Worm (Caenorhabditis elegans): Measurements from ENCODE around the gene H38K22.9.

H38K22.9 gene

DNA sequence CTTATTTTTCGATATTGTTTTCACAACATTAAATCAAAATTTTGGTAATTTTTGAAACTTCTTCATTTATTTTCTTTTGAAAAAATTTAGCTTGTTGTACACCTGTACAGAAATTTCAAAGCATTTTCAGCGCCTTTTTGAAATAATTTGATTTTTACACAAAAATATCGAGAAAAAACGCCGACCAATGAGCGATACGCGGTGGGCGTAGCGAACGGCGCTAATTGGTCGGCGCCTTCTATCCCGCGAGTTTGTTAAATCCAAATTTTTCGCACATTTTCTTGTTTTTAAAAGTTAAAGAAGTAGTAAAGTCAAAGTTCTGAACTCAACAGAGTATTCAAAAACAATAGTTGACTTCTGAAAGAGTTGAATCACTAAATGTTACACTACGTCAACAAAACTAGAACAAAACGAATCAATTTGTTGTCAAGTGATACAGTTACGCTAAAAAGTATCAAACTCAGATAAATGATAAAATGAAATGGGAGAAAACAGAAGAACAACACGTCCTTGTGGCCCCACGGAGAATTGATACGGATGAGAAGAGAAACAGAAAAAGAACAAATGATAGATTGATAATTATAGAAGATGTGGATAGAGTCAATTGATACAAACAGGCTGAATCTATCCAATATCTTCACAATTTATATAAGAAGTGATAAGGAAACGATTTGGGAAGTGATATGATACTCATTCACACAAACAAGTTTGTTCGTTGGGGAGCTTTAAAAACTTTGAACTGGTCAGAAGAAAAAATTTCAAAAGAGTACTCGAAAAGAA, 4.4 kb downstream of the H38K22.9 start:
- TF ChIP-seq zag-1 (tag; optimal IDR thresholded peaks at IDR 0.05) (no peak), pha-4 (tag; optimal IDR thresholded peaks at IDR 0.05) (no peak), jun-1 (tag; optimal IDR thresholded peaks at IDR 0.05) (no peak), elt-3 (tag; optimal IDR thresholded peaks at IDR 0.05) (peak in 2 of 3 experiments; percentile 13 to 98), nhr-23 (tag; optimal IDR thresholded peaks at IDR 0.05) (peak; percentile 77), nhr-77 (tag; optimal IDR thresholded peaks at IDR 0.05) (no peak), egl-5 (tag; optimal IDR thresholded peaks at IDR 0.05) (no peak), ztf-4 (tag; optimal IDR thresholded peaks at IDR 0.05) (no peak), R02D3.7 (tag; optimal IDR thresholded peaks at IDR 0.05) (no peak), mml-1 (tag; optimal IDR thresholded peaks at IDR 0.05) (no peak), unc-62 (GFP tag; optimal IDR thresholded peaks at IDR 0.05) (no peak), elt-2 (tag; optimal IDR thresholded peaks at IDR 0.05) (no peak), ceh-28 (tag; optimal IDR thresholded peaks at IDR 0.05) (no peak), lin-39 (tag; optimal IDR thresholded peaks at IDR 0.05) (no peak), lsy-12 (tag; optimal IDR thresholded peaks at IDR 0.05) (no peak), nfya-1 (tag; optimal IDR thresholded peaks at IDR 0.05; ENCODE audit: insufficient read depth) (peak; percentile 90), nhr-237 (tag; optimal IDR thresholded peaks at IDR 0.05) (no peak), lin-15B (tag; optimal IDR thresholded peaks at IDR 0.05) (no peak), unc-39 (tag; optimal IDR thresholded peaks at IDR 0.05) (no peak), ceh-82 (tag; optimal IDR thresholded peaks at IDR 0.05) (no peak), nhr-12 (tag; optimal IDR thresholded peaks at IDR 0.05) (no peak), ama-1 (optimal IDR thresholded peaks at IDR 0.05) (no peak), ztf-11 (tag; optimal IDR thresholded peaks at IDR 0.05) (no peak), fkh-2 (tag; optimal IDR thresholded peaks at IDR 0.05) (no peak), nhr-43 (tag; optimal IDR thresholded peaks at IDR 0.05; ENCODE audit: poor library complexity, severe bottlenecking) (peak; percentile 44), ZK546.5 (tag; optimal IDR thresholded peaks at IDR 0.05) (no peak)

DNA sequence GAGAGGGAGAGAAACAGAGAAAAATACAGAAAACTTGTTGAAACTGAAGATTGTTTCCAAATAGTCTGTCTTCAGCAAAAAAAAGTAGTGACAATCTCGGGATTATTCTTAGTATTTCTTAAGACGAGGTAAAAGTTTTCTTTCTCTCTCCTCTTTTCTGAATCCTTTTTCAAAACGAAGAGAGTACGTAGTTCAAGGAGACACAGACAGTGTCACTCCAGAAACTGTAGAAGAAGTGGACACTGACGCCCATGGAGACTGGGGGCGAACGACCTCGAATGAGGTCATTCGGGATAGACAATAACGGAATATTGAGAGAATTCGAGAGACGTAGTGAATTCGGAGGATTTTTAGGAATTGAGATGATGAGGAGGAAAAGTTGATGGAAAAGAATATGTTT, 7.0 kb downstream of the H38K22.9 start, which contains the start of gene gly-6:
Gene gly-6, minus strand, starts transcription at position 245 of the 400 bp plus-strand sequence.
- TF ChIP-seq mdl-1 (tag; optimal IDR thresholded peaks at IDR 0.05), result no peak
- TF ChIP-seq skn-1 (tag; optimal IDR thresholded peaks at IDR 0.05), result no peak
- no peak for TF ChIP-seq lin-15B (tag; optimal IDR thresholded peaks at IDR 0.05)
- TF ChIP-seq nhr-23 (tag; optimal IDR thresholded peaks at IDR 0.05), result peak; percentile 76
- TF ChIP-seq hmg-11 (tag; optimal IDR thresholded peaks at IDR 0.05), result no peak
- no peak for TF ChIP-seq nhr-237 (tag; optimal IDR thresholded peaks at IDR 0.05)
- no peak for TF ChIP-seq lsy-12 (tag; optimal IDR thresholded peaks at IDR 0.05)
- TF ChIP-seq lin-39 (tag; optimal IDR thresholded peaks at IDR 0.05), result no peak
- TF ChIP-seq nhr-25 (tag; optimal IDR thresholded peaks at IDR 0.05), result peak; percentile 66
- no peak for TF ChIP-seq eor-1 (tag; optimal IDR thresholded peaks at IDR 0.05)

DNA sequence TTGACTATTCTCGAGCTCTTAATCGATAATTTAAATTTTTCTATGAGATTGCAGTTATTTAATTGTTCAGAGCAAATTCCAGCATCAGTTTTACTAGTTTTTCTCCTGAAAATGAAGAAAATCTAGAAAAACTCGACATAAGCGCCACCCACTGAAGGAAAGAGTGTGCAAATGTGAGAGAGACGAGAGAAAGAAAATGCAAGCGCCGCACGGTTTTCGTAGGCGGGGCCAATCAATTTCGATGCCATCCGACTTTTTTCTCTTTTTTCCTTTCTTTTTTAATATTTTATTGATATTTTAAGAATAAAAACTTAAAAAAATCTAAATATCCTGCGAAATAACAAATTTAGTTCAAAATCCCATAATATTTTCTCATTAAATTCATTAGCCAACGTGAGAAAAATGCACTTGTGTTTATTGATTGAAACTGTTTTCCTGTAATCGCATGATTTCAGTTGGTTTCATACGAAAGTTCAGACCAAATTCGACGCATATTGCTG, 8.6 kb downstream of the H38K22.9 start, which contains the start of gene cdk-12:
Gene cdk-12, plus strand, starts transcription at position 450 of the 500 bp plus-strand sequence.
- TF ChIP-seq pha-4 (tag; optimal IDR thresholded peaks at IDR 0.05), result peak; percentile 49
- peak; percentile 4 for TF ChIP-seq elt-2 (tag; optimal IDR thresholded peaks at IDR 0.05)
- TF ChIP-seq nfya-1 (tag; optimal IDR thresholded peaks at IDR 0.05; ENCODE audit: insufficient read depth), result peak; percentile 81
- TF ChIP-seq lin-15B (tag; optimal IDR thresholded peaks at IDR 0.05), result peak; percentile 36
- TF ChIP-seq ceh-28 (tag; optimal IDR thresholded peaks at IDR 0.05), result peak; percentile 22
- TF ChIP-seq snpc-4 (tag; optimal IDR thresholded peaks at IDR 0.05), result peak; percentile 63
- no peak for TF ChIP-seq lsy-12 (tag; optimal IDR thresholded peaks at IDR 0.05)
- TF ChIP-seq lin-39 (tag; optimal IDR thresholded peaks at IDR 0.05), result peak; percentile 35
- TF ChIP-seq nhr-23 (tag; optimal IDR thresholded peaks at IDR 0.05), result peak; percentile 16
- TF ChIP-seq hmg-11 (tag; optimal IDR thresholded peaks at IDR 0.05), result peak; percentile 34
- TF ChIP-seq nhr-237 (tag; optimal IDR thresholded peaks at IDR 0.05), result no peak
- no peak for TF ChIP-seq fos-1 (tag; optimal IDR thresholded peaks at IDR 0.05)
- TF ChIP-seq nhr-12 (tag; optimal IDR thresholded peaks at IDR 0.05), result no peak
- no peak for TF ChIP-seq jun-1 (tag; optimal IDR thresholded peaks at IDR 0.05)

DNA sequence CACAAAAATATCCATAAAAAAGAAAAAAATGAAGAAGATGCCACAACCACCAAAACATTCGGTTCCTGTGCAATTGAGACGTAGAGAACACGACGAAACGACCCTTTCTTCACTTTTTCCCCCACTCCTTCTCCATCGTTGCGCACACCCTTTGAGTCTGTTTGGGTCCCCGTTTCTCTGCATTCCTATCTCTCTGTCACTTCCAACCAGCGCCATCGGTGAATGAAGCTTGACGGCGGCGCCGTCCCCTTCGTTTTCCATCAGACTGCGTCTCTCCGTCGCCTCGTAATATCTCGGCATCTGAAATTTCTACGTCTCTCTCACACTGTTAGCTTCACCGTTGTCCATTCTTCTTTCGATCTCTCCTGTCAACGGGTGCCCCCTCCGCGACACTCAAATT, 11.7 kb downstream of the H38K22.9 start:
- TF ChIP-seq fos-1 (tag; optimal IDR thresholded peaks at IDR 0.05) (no peak), nfya-1 (tag; optimal IDR thresholded peaks at IDR 0.05; ENCODE audit: insufficient read depth) (peak; percentile 81), mml-1 (tag; optimal IDR thresholded peaks at IDR 0.05) (no peak), egl-5 (tag; optimal IDR thresholded peaks at IDR 0.05) (peak; percentile 40), elt-2 (tag; optimal IDR thresholded peaks at IDR 0.05) (no peak), ceh-28 (tag; optimal IDR thresholded peaks at IDR 0.05) (no peak), lin-39 (tag; optimal IDR thresholded peaks at IDR 0.05) (peak; percentile 48), elt-3 (tag; optimal IDR thresholded peaks at IDR 0.05) (no peak), nhr-25 (tag; optimal IDR thresholded peaks at IDR 0.05) (peak; percentile 29), snpc-4 (tag; optimal IDR thresholded peaks at IDR 0.05) (peak; percentile 10), hmg-11 (tag; optimal IDR thresholded peaks at IDR 0.05) (peak; percentile 93), lin-15B (tag; optimal IDR thresholded peaks at IDR 0.05) (peak; percentile 13)
